Worm (Caenorhabditis elegans) whole organism, late embryonic: ENCODE measurements around the gene dpf-1.

ENCODE experiments used
- ama-1 ChIP-seq: fragments of 150-350 bp; optimal IDR thresholded peaks from 2 replicates; lab custom pipeline; 2014
- dmd-4 ChIP-seq: sonication (generic microtip); optimal IDR thresholded peaks from 2 replicates; lab custom pipeline; 2016; ENCODE audit warnings: borderline replicate concordance, missing genetic modification characterization, missing compliant biosample characterization
- fax-1 ChIP-seq: sonication (generic microtip); optimal IDR thresholded peaks from 2 replicates; lab custom pipeline; 2016; ENCODE audit warnings: missing genotype, missing genetic modification characterization, missing compliant biosample characterization
- hlh-30 ChIP-seq: sonication (generic microtip); optimal IDR thresholded peaks from 2 replicates; lab custom pipeline; 2017; ENCODE audit warnings: antibody characterized with exemption, missing genetic modification characterization, missing compliant biosample characterization; ENCODE audit not compliant: insufficient read depth
- npax-4 ChIP-seq: sonication (generic microtip); optimal IDR thresholded peaks from 2 replicates; lab custom pipeline; 2016; ENCODE audit warnings: missing genetic modification characterization, missing compliant biosample characterization
- pag-3 ChIP-seq: sonication (generic microtip); optimal IDR thresholded peaks from 2 replicates; lab custom pipeline; 2016; ENCODE audit warnings: missing compliant biosample characterization, missing genetic modification characterization, borderline replicate concordance
- pha-4 ChIP-seq: fragments of 150-350 bp; optimal IDR thresholded peaks from 2 replicates; lab custom pipeline; 2018; ENCODE audit warnings: missing biosample characterization, missing genetic modification reagents, missing genetic modification characterization
- pros-1 ChIP-seq: fragments of 150-350 bp; optimal IDR thresholded peaks from 2 replicates; lab custom pipeline; 2014; ENCODE audit warnings: missing biosample characterization, missing genetic modification reagents, missing genetic modification characterization
- sox-2 ChIP-seq: fragments of 200-800 bp; sonication (Bioruptor generic); IDR thresholded peaks from 2 replicates; pipeline ENCODE4 v1.3.6; 2022; ENCODE audit warnings: missing genetic modification reagents, missing genetic modification characterization, missing compliant biosample characterization
- syd-9 ChIP-seq: sonication (generic microtip); optimal IDR thresholded peaks from 2 replicates; lab custom pipeline; 2016; ENCODE audit warnings: mild to moderate bottlenecking, missing genetic modification characterization, moderate library complexity, missing compliant biosample characterization
- tbx-2 ChIP-seq: sonication (generic microtip); optimal IDR thresholded peaks from 2 replicates; lab custom pipeline; 2016; ENCODE audit warnings: missing genetic modification characterization, missing compliant biosample characterization
- ttx-3 ChIP-seq: sonication (generic microtip); optimal IDR thresholded peaks from 2 replicates; lab custom pipeline; 2016; ENCODE audit warnings: missing genetic modification reagents, missing genetic modification characterization, missing compliant biosample characterization

DNA sequence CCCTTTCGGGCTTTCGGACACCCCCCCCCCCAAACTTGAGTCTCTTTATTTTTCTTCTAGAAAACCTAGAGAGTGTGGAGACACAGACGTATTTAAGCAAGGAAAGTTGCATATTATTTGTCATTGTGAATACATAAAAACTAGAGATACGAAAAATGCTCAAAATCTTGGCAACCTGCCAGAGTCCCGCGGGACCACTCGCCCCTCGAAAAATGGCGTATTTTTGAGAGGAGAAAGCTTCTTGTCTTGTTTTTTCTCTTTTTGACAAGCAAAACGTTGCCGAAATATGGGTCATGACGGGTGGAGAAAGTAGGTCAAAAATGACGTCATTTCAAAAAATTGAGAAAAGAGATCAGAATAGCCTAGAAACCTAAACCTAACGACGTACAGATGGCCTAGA, 49.3 kb downstream of the dpf-1 start:
- no peak for TF ChIP-seq tbx-2 (tag; lab: Kevin White, UChicago)
- no peak for TF ChIP-seq npax-4 (tag; lab: Kevin White, UChicago)
- TF ChIP-seq dmd-4 (tag; lab: Kevin White, UChicago), result no peak
- no peak for TF ChIP-seq pha-4 (tag; lab: Kevin White, UChicago)
- no peak for TF ChIP-seq fax-1 (tag; lab: Kevin White, UChicago)
- TF ChIP-seq syd-9, result no peak
- no peak for TF ChIP-seq ttx-3 (tag; lab: Kevin White, UChicago)
- TF ChIP-seq pag-3 (tag; lab: Kevin White, UChicago), result no peak
- TF ChIP-seq hlh-30 (tag; lab: Kevin White, UChicago), result no peak
- TF ChIP-seq pros-1 (tag; lab: Kevin White, UChicago), result no peak
- no peak for TF ChIP-seq ama-1 (lab: Kevin White, UChicago)
- TF ChIP-seq sox-2 (GFP tag; lab: Robert Waterston, UW), result no peak
